Worm (Caenorhabditis elegans) whole organism, L3 larva: Measurements from ENCODE around the gene ife-1.

Source experiments
- ZK546.5 ChIP-seq: sonication (generic microtip); optimal IDR thresholded peaks from 2 replicates; lab custom pipeline; 2017; ENCODE audit warnings: missing biosample characterization, missing genetic modification characterization
- aly-2 ChIP-seq: fragments of 150-350 bp; optimal IDR thresholded peaks from 2 replicates; lab custom pipeline; 2014; ENCODE audit warnings: missing biosample characterization, missing genetic modification characterization
- ceh-28 ChIP-seq: fragments of 150-350 bp; optimal IDR thresholded peaks from 2 replicates; lab custom pipeline; 2014; ENCODE audit warnings: missing biosample characterization, missing genetic modification reagents, missing genetic modification characterization
- ceh-82 ChIP-seq: fragments of 150-350 bp; optimal IDR thresholded peaks from 2 replicates; lab custom pipeline; 2014; ENCODE audit warnings: missing biosample characterization, missing genetic modification characterization
- ceh-9 ChIP-seq: sonication (generic microtip); optimal IDR thresholded peaks from 2 replicates; lab custom pipeline; 2018; ENCODE audit warnings: missing biosample characterization, missing genetic modification characterization
- elt-2 ChIP-seq: sonication (generic microtip); optimal IDR thresholded peaks from 2 replicates; lab custom pipeline; 2016; ENCODE audit warnings: missing genetic modification reagents, mild to moderate bottlenecking, missing genetic modification characterization, missing compliant biosample characterization
- elt-3 ChIP-seq, 3 experiments: fragments of 150-350 bp in 1 of 3; sonication (generic microtip) in 2 of 3; optimal IDR thresholded peaks; 2 replicates in 2 of 3; 4 replicates in 1 of 3; lab custom pipeline; 2014 to 2017; ENCODE audit warnings: missing biosample characterization in 3 of 3, missing genetic modification characterization in 3 of 3
- eor-1 ChIP-seq, 2 experiments: fragments of 150-350 bp; optimal IDR thresholded peaks; 2 replicates each; lab custom pipeline; 2014 to 2018; ENCODE audit warnings: missing biosample characterization in 2 of 2, missing genetic modification characterization in 2 of 2
- fkh-10 ChIP-seq: sonication (generic microtip); optimal IDR thresholded peaks from 2 replicates; lab custom pipeline; 2017; ENCODE audit warnings: missing biosample characterization, missing genetic modification reagents, missing genetic modification characterization
- fkh-2 ChIP-seq: fragments of 150-350 bp; optimal IDR thresholded peaks from 2 replicates; lab custom pipeline; 2014; ENCODE audit warnings: missing biosample characterization, missing genetic modification reagents, missing genetic modification characterization
- fos-1 ChIP-seq: fragments of 150-350 bp; optimal IDR thresholded peaks from 2 replicates; lab custom pipeline; 2014; ENCODE audit warnings: missing biosample characterization, missing genetic modification characterization
- hmg-11 ChIP-seq: sonication (generic microtip); optimal IDR thresholded peaks from 2 replicates; lab custom pipeline; 2016; ENCODE audit warnings: missing genetic modification characterization, missing compliant biosample characterization
- jun-1 ChIP-seq: fragments of 150-350 bp; optimal IDR thresholded peaks from 2 replicates; lab custom pipeline; 2014; ENCODE audit warnings: missing biosample characterization, missing genetic modification reagents, missing genetic modification characterization
- lin-15B ChIP-seq: fragments of 150-350 bp; optimal IDR thresholded peaks from 2 replicates; lab custom pipeline; 2014; ENCODE audit warnings: missing biosample characterization, missing genetic modification characterization
- lsy-12 ChIP-seq: sonication (generic microtip); optimal IDR thresholded peaks from 2 replicates; lab custom pipeline; 2016; ENCODE audit warnings: mild to moderate bottlenecking, missing genetic modification characterization, missing compliant biosample characterization
- nfya-1 ChIP-seq: sonication (generic microtip); optimal IDR thresholded peaks from 2 replicates; lab custom pipeline; 2017; ENCODE audit warnings: missing genetic modification characterization, mild to moderate bottlenecking, missing compliant biosample characterization, antibody characterized with exemption, moderate library complexity; ENCODE audit not compliant: insufficient read depth
- nhr-12 ChIP-seq: fragments of 150-350 bp; optimal IDR thresholded peaks from 2 replicates; lab custom pipeline; 2014; ENCODE audit warnings: missing biosample characterization, missing genetic modification characterization
- nhr-23 ChIP-seq: fragments of 150-350 bp; optimal IDR thresholded peaks from 2 replicates; lab custom pipeline; 2014; ENCODE audit warnings: missing biosample characterization, missing genetic modification reagents, missing genetic modification characterization
- nhr-25 ChIP-seq: sonication (generic microtip); optimal IDR thresholded peaks from 2 replicates; lab custom pipeline; 2017; ENCODE audit warnings: missing biosample characterization, missing genetic modification characterization
- nhr-28 ChIP-seq: fragments of 150-350 bp; optimal IDR thresholded peaks from 2 replicates; lab custom pipeline; 2014; ENCODE audit warnings: missing biosample characterization, missing genetic modification characterization
- nhr-43 ChIP-seq: sonication (generic microtip); optimal IDR thresholded peaks from 2 replicates; lab custom pipeline; 2016; ENCODE audit warnings: mild to moderate bottlenecking, missing genetic modification characterization, missing compliant biosample characterization; ENCODE audit not compliant: poor library complexity, severe bottlenecking
- nhr-67 ChIP-seq: fragments of 150-350 bp; optimal IDR thresholded peaks from 2 replicates; lab custom pipeline; 2014; ENCODE audit warnings: missing biosample characterization, missing genetic modification characterization
- nhr-76 ChIP-seq: fragments of 150-350 bp; sonication (generic microtip); optimal IDR thresholded peaks from 5 replicates; lab custom pipeline; 2014; ENCODE audit warnings: missing biosample characterization, missing genetic modification characterization
- nhr-77 ChIP-seq: fragments of 150-350 bp; optimal IDR thresholded peaks from 2 replicates; lab custom pipeline; 2014; ENCODE audit warnings: missing biosample characterization, missing genetic modification characterization
- pha-4 ChIP-seq: fragments of 150-350 bp; optimal IDR thresholded peaks from 2 replicates; lab custom pipeline; 2014; ENCODE audit warnings: missing biosample characterization, missing genetic modification reagents, missing genetic modification characterization
- pqm-1 ChIP-seq: fragments of 150-350 bp; optimal IDR thresholded peaks from 2 replicates; lab custom pipeline; 2017; ENCODE audit warnings: missing biosample characterization, missing genetic modification characterization, inconsistent platforms
- sea-2 ChIP-seq: fragments of 150-350 bp; sonication (generic microtip); optimal IDR thresholded peaks from 4 replicates; lab custom pipeline; 2014; ENCODE audit warnings: missing biosample characterization, missing genetic modification reagents, missing genetic modification characterization
- snpc-4 ChIP-seq: fragments of 150-350 bp; optimal IDR thresholded peaks from 2 replicates; lab custom pipeline; 2014; ENCODE audit warnings: missing biosample characterization, missing genetic modification characterization
- unc-39 ChIP-seq: sonication (generic microtip); optimal IDR thresholded peaks from 4 replicates; lab custom pipeline; 2017; ENCODE audit warnings: missing biosample characterization, missing genetic modification characterization
- unc-62 ChIP-seq: fragments of 150-350 bp; sonication (generic microtip); optimal IDR thresholded peaks from 4 replicates; lab custom pipeline; 2014; ENCODE audit warnings: missing biosample characterization, missing genetic modification reagents, missing genetic modification characterization
- zag-1 ChIP-seq: fragments of 150-350 bp; optimal IDR thresholded peaks from 2 replicates; lab custom pipeline; 2014; ENCODE audit warnings: missing biosample characterization, missing genetic modification characterization
- ztf-11 ChIP-seq: fragments of 150-350 bp; optimal IDR thresholded peaks from 2 replicates; lab custom pipeline; 2014; ENCODE audit warnings: missing biosample characterization, missing genetic modification characterization
- ztf-4 ChIP-seq: fragments of 150-350 bp; optimal IDR thresholded peaks from 2 replicates; lab custom pipeline; 2014; ENCODE audit warnings: missing biosample characterization, missing genetic modification characterization

Gene ife-1

DNA sequence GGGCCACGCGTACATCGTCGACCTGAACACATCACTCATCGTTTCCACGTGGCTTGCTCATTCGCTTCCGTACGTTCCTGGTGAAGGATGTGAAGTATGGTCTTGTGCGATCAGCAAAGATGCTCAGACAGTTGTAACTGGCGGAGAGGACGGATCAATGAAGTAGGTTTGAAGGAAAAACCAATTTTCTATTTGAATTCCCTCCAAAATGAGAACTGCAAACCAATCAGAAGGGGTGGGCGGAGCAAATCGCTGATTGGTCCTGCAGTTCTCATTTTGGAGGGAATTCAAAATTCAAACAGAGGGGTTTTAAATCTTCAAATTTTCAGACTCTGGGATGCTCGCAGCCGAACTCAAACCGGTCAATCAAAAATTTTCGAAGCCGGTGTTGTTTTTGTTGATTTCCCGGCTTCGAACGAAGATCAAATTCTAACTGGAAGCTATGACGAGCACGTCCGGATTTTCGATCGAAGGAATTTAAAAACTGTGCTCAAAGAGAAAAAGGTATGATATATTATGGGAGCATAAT, 25.8 kb upstream of the ife-1 start:
- TF ChIP-seq nhr-67 (tag; lab: Kevin White, UChicago) (no peak), ceh-28 (tag; lab: Kevin White, UChicago) (no peak), fkh-2 (tag; lab: Kevin White, UChicago) (no peak), nfya-1 (peak; percentile 58), nhr-12 (tag; lab: Kevin White, UChicago) (no peak), sea-2 (no peak), snpc-4 (tag; lab: Kevin White, UChicago) (no peak)

ce11 chrIII:13322578-13322977, 20.6 kb upstream of the ife-1 start, which contains the start of gene F53A2.11:
TSS of gene F53A2.11 (minus strand) at chrIII:13322678.
- TF ChIP-seq nhr-28 (no peak), jun-1 (tag; lab: Kevin White, UChicago) (no peak), ceh-28 (tag; lab: Kevin White, UChicago) (no peak), ztf-11 (no peak), nhr-76 (tag; lab: Kevin White, UChicago) (no peak), fkh-10 (GFP tag; lab: Kevin White, UChicago) (no peak), elt-3 (tag; optimal IDR thresholded peaks at IDR 0.05; lab: Kevin White, UChicago) (no peak), pqm-1 (tag; lab: Kevin White, UChicago) (no peak), ceh-82 (no peak), unc-39 (tag; lab: Kevin White, UChicago) (no peak), aly-2 (tag; lab: Kevin White, UChicago) (no peak), nhr-23 (tag; lab: Kevin White, UChicago) (no peak), ZK546.5 (tag; lab: Kevin White, UChicago) (no peak), lsy-12 (tag; lab: Kevin White, UChicago) (no peak)

ce11 chrIII:13324739-13325138, 18.5 kb upstream of the ife-1 start, which contains the start of gene F53A2.1:
TSS of gene F53A2.1 (minus strand) at chrIII:13324839.
- no peak for TF ChIP-seq pha-4 (tag; lab: Kevin White, UChicago)

- TF ChIP-seq zag-1 (tag; lab: Kevin White, UChicago) (no peak), nhr-77 (tag; lab: Kevin White, UChicago) (no peak)
These were observed 14.3 kb upstream of the ife-1 start for ce11 chrIII:13328911-13329310.

DNA sequence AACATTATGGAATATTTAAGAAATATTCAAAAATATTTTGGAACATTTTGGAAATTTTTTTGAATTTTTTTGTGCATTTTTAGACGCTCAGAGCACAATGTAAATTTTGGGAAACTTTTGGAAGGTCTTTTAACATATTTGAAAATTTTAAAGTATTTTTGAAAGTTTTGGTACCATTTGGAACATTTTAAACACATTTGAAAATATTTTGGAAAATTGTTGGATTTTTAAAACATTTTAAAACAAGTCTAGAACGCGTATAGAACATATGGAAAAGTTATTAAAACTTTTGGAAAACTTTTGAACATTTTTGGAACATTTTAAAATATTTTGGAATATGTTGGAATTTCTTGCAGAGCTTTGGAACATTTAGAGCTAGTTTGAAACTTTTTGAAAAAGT, 9.5 kb upstream of the ife-1 start, which contains the start of gene sdz-20:
sdz-20 (plus strand) TSS at position 301 of the 400 bp plus-strand sequence.
- TF ChIP-seq ZK546.5 (tag; lab: Kevin White, UChicago) (no peak), nhr-43 (tag; lab: Kevin White, UChicago) (no peak), fos-1 (tag; lab: Kevin White, UChicago) (no peak), nhr-77 (tag; lab: Kevin White, UChicago) (no peak), ceh-9 (tag; lab: Kevin White, UChicago) (no peak), elt-2 (tag; lab: Kevin White, UChicago) (no peak), hmg-11 (no peak), ceh-28 (tag; lab: Kevin White, UChicago) (no peak), unc-39 (tag; lab: Kevin White, UChicago) (no peak), elt-3 (tag; optimal IDR thresholded peaks at IDR 0.05; lab: Kevin White, UChicago) (no peak), unc-62 (no peak), eor-1 (tag; optimal IDR thresholded peaks at IDR 0.05; lab: Kevin White, UChicago) (no peak), lin-15B (no peak), zag-1 (tag; lab: Kevin White, UChicago) (no peak), nhr-67 (tag; lab: Kevin White, UChicago) (no peak), fkh-2 (tag; lab: Kevin White, UChicago) (no peak), ztf-4 (tag; lab: Kevin White, UChicago) (no peak), nhr-25 (tag; lab: Kevin White, UChicago) (no peak), pqm-1 (tag; lab: Kevin White, UChicago) (no peak), lsy-12 (tag; lab: Kevin White, UChicago) (no peak)
